Worm (Caenorhabditis elegans) whole organism, L2 larva: ENCODE results near the gene metl-2.

ENCODE experiments used
- ama-1 ChIP-seq: fragments of 150-350 bp; optimal IDR thresholded peaks from 2 replicates; lab custom pipeline; 2018; ENCODE audit warnings: inconsistent platforms
- ceh-82 ChIP-seq: fragments of 150-350 bp; optimal IDR thresholded peaks from 2 replicates; lab custom pipeline; 2014; ENCODE audit warnings: missing biosample characterization, missing genetic modification characterization
- elt-3 ChIP-seq: sonication (generic microtip); optimal IDR thresholded peaks from 2 replicates; lab custom pipeline; 2017; ENCODE audit warnings: missing biosample characterization, missing genetic modification characterization
- gmeb-1 ChIP-seq: fragments of 150-350 bp; optimal IDR thresholded peaks from 2 replicates; lab custom pipeline; 2014; ENCODE audit warnings: missing biosample characterization, missing genetic modification characterization
- nhr-77 ChIP-seq: fragments of 150-350 bp; optimal IDR thresholded peaks from 2 replicates; lab custom pipeline; 2014; ENCODE audit warnings: missing biosample characterization, missing genetic modification characterization

ce11 chrII:15014380-15014779, 44.7 kb downstream of the metl-2 start, which contains the start of gene Y53F4B.51:
- no peak for TF ChIP-seq ama-1 (lab: Kevin White, UChicago)
- no peak for TF ChIP-seq elt-3 (tag; lab: Kevin White, UChicago)
- TF ChIP-seq gmeb-1 (tag; lab: Kevin White, UChicago): no peak
- no peak for TF ChIP-seq ceh-82 (tag; lab: Kevin White, UChicago)
- no peak for TF ChIP-seq nhr-77 (tag; lab: Kevin White, UChicago)
